Worm (Caenorhabditis elegans): ENCODE results near the gene mys-1.

DNA sequence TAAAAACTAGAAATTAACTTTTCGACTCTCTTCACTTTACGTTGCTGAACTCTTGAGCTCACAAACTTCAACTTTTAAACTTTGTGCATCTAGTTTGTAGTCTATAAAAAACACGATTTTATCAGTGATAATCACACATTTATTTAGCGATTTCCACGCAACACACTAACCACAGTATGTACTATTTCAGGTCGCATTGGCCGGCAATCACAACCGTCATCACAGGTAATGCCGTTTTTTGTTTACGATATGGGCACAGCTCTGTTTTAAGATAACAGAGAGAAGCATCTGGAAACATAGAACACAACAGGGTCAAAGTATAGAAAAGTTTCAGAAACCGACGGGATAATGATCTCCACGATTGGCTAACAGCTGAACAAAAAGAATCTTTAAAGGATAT, 8.3 kb downstream of the mys-1 start:
- no peak for TF ChIP-seq ets-4 (tag; optimal IDR thresholded peaks at IDR 0.05)
- no peak for TF ChIP-seq unc-55 (GFP tag; optimal IDR thresholded peaks at IDR 0.05)
- no peak for TF ChIP-seq nhr-11 (tag; optimal IDR thresholded peaks at IDR 0.05)
- no peak for TF ChIP-seq nhr-232 (tag; optimal IDR thresholded peaks at IDR 0.05)
- TF ChIP-seq ceh-14 (tag; optimal IDR thresholded peaks at IDR 0.05) = no peak
- TF ChIP-seq hlh-6 (tag; optimal IDR thresholded peaks at IDR 0.05) = no peak
- TF ChIP-seq ceh-48 (tag; optimal IDR thresholded peaks at IDR 0.05) = no peak
- no peak for TF ChIP-seq dve-1 (tag; optimal IDR thresholded peaks at IDR 0.05)
- no peak for TF ChIP-seq hlh-15 (tag; optimal IDR thresholded peaks at IDR 0.05)
- no peak for TF ChIP-seq ceh-18 (tag; optimal IDR thresholded peaks at IDR 0.05)
- no peak for TF ChIP-seq ceh-6 (GFP tag; optimal IDR thresholded peaks at IDR 0.05)
- no peak for TF ChIP-seq ama-1 (optimal IDR thresholded peaks at IDR 0.05)
- no peak for TF ChIP-seq unc-42 (tag; optimal IDR thresholded peaks at IDR 0.05)
- no peak for TF ChIP-seq dmd-4 (tag; optimal IDR thresholded peaks at IDR 0.05; ENCODE audit: borderline replicate concordance)
